Worm (Caenorhabditis elegans): Measurements from ENCODE around the gene F40A3.2.

- TF ChIP-seq pha-4 (tag; optimal IDR thresholded peaks at IDR 0.05), result no peak
- no peak for TF ChIP-seq ceh-83 (GFP tag; optimal IDR thresholded peaks at IDR 0.05)
- no peak for TF ChIP-seq elt-1 (tag; optimal IDR thresholded peaks at IDR 0.05; ENCODE audit: borderline replicate concordance, insufficient read depth)
- no peak for TF ChIP-seq ztf-11 (tag; optimal IDR thresholded peaks at IDR 0.05)
- no peak for TF ChIP-seq snpc-4 (tag; optimal IDR thresholded peaks at IDR 0.05)
These were observed 29.7 kb downstream of the F40A3.2 start for ce11 chrV:7908431-7908830.
